Worm (Caenorhabditis elegans): ENCODE data around the gene C09H5.7.

ce11 chrV:8039606-8040005 lies 45.4 kb downstream of the C09H5.7 start:
- TF ChIP-seq ref-1 (GFP tag; conservative IDR thresholded peaks at IDR 0.05) (no peak), flt-1 (GFP tag; IDR thresholded peaks at IDR 0.05) (peak; percentile 58; the same call in 1 of the 2 replicates), tab-1 (GFP tag; IDR thresholded peaks at IDR 0.05) (no peak), ztf-29 (GFP tag; IDR thresholded peaks at IDR 0.05) (no peak), med-1 (GFP tag; optimal IDR thresholded peaks at IDR 0.05; ENCODE audit: insufficient read depth) (no peak), T22C8.4 (GFP tag; IDR thresholded peaks at IDR 0.05) (no peak), ztf-23 (GFP tag; IDR thresholded peaks at IDR 0.05) (no peak), klf-2 (GFP tag; conservative IDR thresholded peaks at IDR 0.05) (no peak)

Measured in whole organism, midembryonic.